Worm (Caenorhabditis elegans) whole organism, young adult: Measurements from ENCODE around the gene T28F3.11.

Experiments used
- B0019.2 ChIP-seq: fragments of 200-800 bp; sonication (Bioruptor generic); conservative IDR thresholded peaks from 2 replicates; pipeline ENCODE4 v1.3.6; 2022; ENCODE audit warnings: missing genetic modification reagents, missing genetic modification characterization, missing compliant biosample characterization
- F10E7.11 ChIP-seq: sonication (generic microtip); optimal IDR thresholded peaks from 2 replicates; lab custom pipeline; 2017; ENCODE audit warnings: mild to moderate bottlenecking, missing genetic modification characterization, moderate library complexity, missing compliant biosample characterization
- F33H1.4 ChIP-seq: fragments of 200-800 bp; sonication (Bioruptor generic); IDR thresholded peaks from 2 replicates; pipeline ENCODE4 v1.3.6; 2022; ENCODE audit warnings: missing genetic modification reagents, missing genetic modification characterization, missing compliant biosample characterization
- ZK185.1 ChIP-seq: sonication (generic microtip); optimal IDR thresholded peaks from 2 replicates; lab custom pipeline; 2016; ENCODE audit warnings: mild to moderate bottlenecking, missing genetic modification characterization, missing compliant biosample characterization; ENCODE audit not compliant: poor library complexity, severe bottlenecking
- ama-1 ChIP-seq, 3 experiments: fragments of 150-350 bp in 1 of 3; sonication (generic microtip) in 2 of 3; optimal IDR thresholded peaks; 2 replicates each; lab custom pipeline; 2014 to 2018; ENCODE audit warnings: missing biosample characterization in 2 of 3, missing genetic modification characterization in 2 of 3, missing genetic modification reagents in 2 of 3
- attf-6 ChIP-seq: fragments of 200-800 bp; sonication (Bioruptor generic); IDR thresholded peaks from 2 replicates; pipeline ENCODE4 v1.3.6; 2022; ENCODE audit warnings: missing genetic modification reagents, missing genetic modification characterization, missing compliant biosample characterization
- bed-1 ChIP-seq: fragments of 200-800 bp; sonication (Bioruptor generic); IDR thresholded peaks from 2 replicates; pipeline ENCODE4 v1.3.6; 2022; ENCODE audit warnings: missing genetic modification reagents, missing genetic modification characterization, missing compliant biosample characterization
- cebp-1 ChIP-seq, 2 experiments: fragments of 200-800 bp in 1 of 2; sonication (Bioruptor generic) in 1 of 2; sonication (generic microtip) in 1 of 2; IDR thresholded peaks in 1 of 2; optimal IDR thresholded peaks in 1 of 2; 2 replicates each; pipeline versions ENCODE4 v1.3.6 to Lab custom; 2017 to 2022; ENCODE audit warnings: missing compliant biosample characterization in 2 of 2, missing genetic modification characterization in 2 of 2, mild to moderate bottlenecking in 1 of 2, missing genetic modification reagents in 1 of 2, moderate library complexity in 1 of 2
- ceh-79 ChIP-seq: sonication (generic microtip); optimal IDR thresholded peaks from 2 replicates; lab custom pipeline; 2017; ENCODE audit warnings: mild to moderate bottlenecking, missing genetic modification characterization, missing compliant biosample characterization
- ceh-91 ChIP-seq: fragments of 200-800 bp; sonication (Bioruptor generic); IDR thresholded peaks from 2 replicates; pipeline ENCODE4 v1.3.6; 2022; ENCODE audit warnings: missing genetic modification reagents, missing genetic modification characterization, missing compliant biosample characterization
- egrh-3 ChIP-seq: fragments of 200-800 bp; sonication (Bioruptor generic); IDR thresholded peaks from 2 replicates; pipeline ENCODE4 v1.3.6; 2022; ENCODE audit warnings: missing genetic modification reagents, missing genetic modification characterization, missing compliant biosample characterization
- ekl-4 ChIP-seq: fragments of 200-800 bp; sonication (Bioruptor generic); IDR thresholded peaks from 2 replicates; pipeline ENCODE4 v1.3.6; 2022; ENCODE audit warnings: missing genetic modification reagents, missing genetic modification characterization, missing compliant biosample characterization
- ets-4 ChIP-seq: fragments of 200-800 bp; sonication (Bioruptor generic); optimal IDR thresholded peaks from 2 replicates; lab custom pipeline; 2018; ENCODE audit warnings: mild to moderate bottlenecking, missing genetic modification characterization, missing compliant biosample characterization
- him-1 ChIP-seq: sonication (generic microtip); optimal IDR thresholded peaks from 2 replicates; lab custom pipeline; 2016; ENCODE audit warnings: missing genotype, missing genetic modification reagents, missing genetic modification characterization, missing compliant biosample characterization
- hmg-1.2 ChIP-seq: fragments of 200-800 bp; sonication (Bioruptor generic); IDR thresholded peaks from 2 replicates; pipeline ENCODE4 v1.3.6; 2022; ENCODE audit warnings: missing genetic modification reagents, missing genetic modification characterization, missing compliant biosample characterization
- hsf-1 ChIP-seq: fragments of 200-800 bp; sonication (Bioruptor generic); IDR thresholded peaks from 2 replicates; pipeline ENCODE4 v1.3.6; 2022; ENCODE audit warnings: missing genetic modification reagents, missing genetic modification characterization, missing compliant biosample characterization
- let-607 ChIP-seq, 2 experiments: fragments of 200-800 bp in 1 of 2; sonication (Bioruptor generic) in 1 of 2; sonication (generic microtip) in 1 of 2; optimal IDR thresholded peaks; 2 replicates each; lab custom pipeline; 2016 to 2018; ENCODE audit warnings: mild to moderate bottlenecking in 2 of 2, missing compliant biosample characterization in 2 of 2, missing genetic modification characterization in 2 of 2, moderate library complexity in 2 of 2, missing genotype in 1 of 2
- lin-26 ChIP-seq: fragments of 200-800 bp; sonication (Bioruptor generic); IDR thresholded peaks from 2 replicates; pipeline ENCODE4 v1.3.6; 2022; ENCODE audit warnings: missing genetic modification reagents, missing genetic modification characterization, missing compliant biosample characterization
- lin-35 ChIP-seq, 3 experiments: fragments of 150-350 bp in 2 of 3; sonication (generic microtip) in 1 of 3; optimal IDR thresholded peaks; 2 replicates each; lab custom pipeline; 2014 to 2018; ENCODE audit warnings: missing biosample characterization in 3 of 3, missing genetic modification characterization in 3 of 3, missing genetic modification reagents in 3 of 3
- lsl-1 ChIP-seq: fragments of 200-800 bp; sonication (Bioruptor generic); optimal IDR thresholded peaks from 2 replicates; lab custom pipeline; 2018; ENCODE audit warnings: mild to moderate bottlenecking, missing genetic modification characterization, moderate library complexity, missing compliant biosample characterization
- madf-8 ChIP-seq: fragments of 200-800 bp; sonication (Bioruptor generic); conservative IDR thresholded peaks from 2 replicates; pipeline ENCODE4 v1.3.6; 2022; ENCODE audit warnings: missing genetic modification reagents, missing genetic modification characterization, missing compliant biosample characterization
- mcd-1 ChIP-seq: fragments of 200-800 bp; sonication (Bioruptor generic); IDR thresholded peaks from 2 replicates; pipeline ENCODE4 v1.3.6; 2022; ENCODE audit warnings: missing genetic modification reagents, missing genetic modification characterization, missing compliant biosample characterization
- mel-28 ChIP-seq: sonication (generic microtip); optimal IDR thresholded peaks from 2 replicates; lab custom pipeline; 2016; ENCODE audit warnings: borderline replicate concordance, mild to moderate bottlenecking, missing genetic modification characterization, missing compliant biosample characterization
- nfyb-1 ChIP-seq: fragments of 200-800 bp; sonication (Bioruptor generic); IDR thresholded peaks from 2 replicates; pipeline ENCODE4 v1.3.6; 2022; ENCODE audit warnings: missing genetic modification reagents, missing genetic modification characterization, missing compliant biosample characterization
- nhr-120 ChIP-seq: fragments of 200-800 bp; sonication (Bioruptor generic); IDR thresholded peaks from 2 replicates; pipeline ENCODE4 v1.3.6; 2022; ENCODE audit warnings: missing genetic modification characterization, missing compliant biosample characterization
- nhr-80 ChIP-seq: sonication (generic microtip); optimal IDR thresholded peaks from 2 replicates; lab custom pipeline; 2016; ENCODE audit warnings: missing genetic modification characterization, missing compliant biosample characterization
- rcor-1 ChIP-seq: fragments of 200-800 bp; sonication (Bioruptor generic); IDR thresholded peaks from 2 replicates; pipeline ENCODE4 v1.3.6; 2022; ENCODE audit warnings: missing genetic modification reagents, missing genetic modification characterization, missing compliant biosample characterization
- snpc-4 ChIP-seq, 5 experiments: fragments of 150-350 bp in 1 of 5; sonication (generic microtip) in 4 of 5; optimal IDR thresholded peaks; 2 replicates each; lab custom pipeline; 2014 to 2018; ENCODE audit warnings: missing genetic modification characterization in 5 of 5, missing biosample characterization in 3 of 5, antibody characterized with exemption in 2 of 5, mild to moderate bottlenecking in 2 of 5, missing compliant biosample characterization in 2 of 5, missing genotype in 2 of 5, moderate library complexity in 2 of 5, missing genetic modification reagents in 1 of 5
- somi-1 ChIP-seq: fragments of 200-800 bp; sonication (Bioruptor generic); optimal IDR thresholded peaks from 2 replicates; lab custom pipeline; 2018; ENCODE audit warnings: mild to moderate bottlenecking, missing genetic modification characterization, missing compliant biosample characterization
- tbp1 ChIP-seq: fragments of 200-800 bp; sonication (Bioruptor generic); optimal IDR thresholded peaks from 2 replicates; lab custom pipeline; 2018; ENCODE audit warnings: mild to moderate bottlenecking, missing genetic modification characterization, missing compliant biosample characterization
- tbx-9 ChIP-seq: sonication (generic microtip); optimal IDR thresholded peaks from 2 replicates; lab custom pipeline; 2016; ENCODE audit warnings: borderline replicate concordance, missing genetic modification characterization, inconsistent platforms, missing compliant biosample characterization
- tlf-1 ChIP-seq: fragments of 200-800 bp; sonication (Bioruptor generic); optimal IDR thresholded peaks from 2 replicates; lab custom pipeline; 2018; ENCODE audit warnings: mild to moderate bottlenecking, missing genetic modification characterization, missing compliant biosample characterization
- ztf-18 ChIP-seq: sonication (generic microtip); optimal IDR thresholded peaks from 2 replicates; lab custom pipeline; 2016; ENCODE audit warnings: missing genotype, mild to moderate bottlenecking, missing genetic modification characterization, missing compliant biosample characterization
- ztf-28 ChIP-seq: fragments of 200-800 bp; sonication (Bioruptor generic); IDR thresholded peaks from 2 replicates; pipeline ENCODE4 v1.3.6; 2022; ENCODE audit warnings: missing genetic modification reagents, missing genetic modification characterization, missing compliant biosample characterization

Gene T28F3.11

ce11 chrIV:17273602-17274110, 17.8 kb downstream of the T28F3.11 start, which contains the start of gene gln-5 (continued):
- peak; percentile 95 for TF ChIP-seq hsf-1 (GFP tag; lab: Robert Waterston, UW)
- TF ChIP-seq ceh-91 (GFP tag; lab: Robert Waterston, UW): peak; percentile 94
- TF ChIP-seq bed-1: no peak
- TF ChIP-seq him-1 (tag; lab: Kevin White, UChicago): no peak
- TF ChIP-seq lsl-1 (GFP tag; lab: Kevin White, UChicago): peak; percentile 71
- no peak for TF ChIP-seq mel-28 (tag; lab: Kevin White, UChicago)
- peak; percentile 52; the same call in 1 of the 2 replicates for TF ChIP-seq hmg-1.2 (GFP tag; lab: Robert Waterston, UW)
- TF ChIP-seq tlf-1 (GFP tag; lab: Kevin White, UChicago): peak; percentile 90
- TF ChIP-seq, all 124 proteins: peak for 31

- TF ChIP-seq egrh-3 (GFP tag; lab: Robert Waterston, UW) (no peak), lin-26 (GFP tag; lab: Robert Waterston, UW) (no peak), attf-6 (GFP tag; lab: Robert Waterston, UW) (no peak), ceh-91 (GFP tag; lab: Robert Waterston, UW) (no peak), madf-8 (GFP tag; lab: Robert Waterston, UW) (no peak), nhr-120 (GFP tag; lab: Robert Waterston, UW) (no peak), tbp1 (GFP tag; lab: Kevin White, UChicago) (no peak), F33H1.4 (GFP tag; lab: Robert Waterston, UW) (no peak), tbx-9 (tag; lab: Kevin White, UChicago) (no peak), F10E7.11 (tag; lab: Kevin White, UChicago) (no peak), let-607 (tag; optimal IDR thresholded peaks at IDR 0.05; lab: Kevin White, UChicago) (no peak), nfyb-1 (GFP tag; lab: Robert Waterston, UW) (no peak), somi-1 (no peak)
Measured at ce11 chrIV:17269702-17270101, 21.8 kb downstream of the T28F3.11 start.

- no peak for TF ChIP-seq B0019.2 (GFP tag; lab: Robert Waterston, UW)
- no peak for TF ChIP-seq ekl-4 (GFP tag; lab: Robert Waterston, UW)
- TF ChIP-seq ztf-28 (GFP tag; lab: Robert Waterston, UW): no peak
Measured at ce11 chrIV:17269042-17269441, 22.4 kb downstream of the T28F3.11 start, which contains the start of gene atgp-1. Gene atgp-1 (plus strand): TSS chrIV:17269342.

- TF ChIP-seq ZK185.1 (tag; lab: Kevin White, UChicago) (peak; percentile 2), ceh-79 (tag; lab: Kevin White, UChicago) (no peak), mcd-1 (peak; percentile 33; the same call in 1 of the 2 replicates), ztf-18 (no peak), ets-4 (no peak), snpc-4 (GFP tag; optimal IDR thresholded peaks at IDR 0.05; lab: Kevin White, UChicago) (no peak), snpc-4 (tag; optimal IDR thresholded peaks at IDR 0.05; lab: Kevin White, UChicago) (peak in 1 of 4 experiments; percentile 37), cebp-1 (GFP tag; IDR thresholded peaks at IDR 0.05; lab: Robert Waterston, UW) (peak; percentile 46; the same call in 1 of the 2 replicates), cebp-1 (tag; optimal IDR thresholded peaks at IDR 0.05; lab: Kevin White, UChicago) (peak; percentile 86), hmg-1.2 (GFP tag; lab: Robert Waterston, UW) (peak; percentile 68; the same call in 1 of the 2 replicates), ama-1 (optimal IDR thresholded peaks at IDR 0.05; lab: Kevin White, UChicago) (peak; percentile 33), ama-1 (GFP tag; optimal IDR thresholded peaks at IDR 0.05; lab: Kevin White, UChicago) (no peak), lin-35 (GFP tag; optimal IDR thresholded peaks at IDR 0.05; lab: Kevin White, UChicago) (peak in 1 of 3 experiments; percentile 9), rcor-1 (GFP tag; lab: Robert Waterston, UW) (peak; percentile 30; the same call in 1 of the 2 replicates), nfyb-1 (GFP tag; lab: Robert Waterston, UW) (peak; percentile 51; the same call in 1 of the 2 replicates), nhr-80 (tag; lab: Kevin White, UChicago) (peak; percentile 30)
Measured at ce11 chrIV:17268628-17269027, 22.9 kb downstream of the T28F3.11 start.
